Fruit fly (Drosophila melanogaster) whole organism, embryonic: ENCODE results near the gene CG15170.

Source experiments
- Atf3 ChIP-seq: fragments of 200-800 bp; sonication (Bioruptor generic); optimal IDR thresholded peaks from 3 replicates; lab custom pipeline; 2016; ENCODE audit warnings: missing biosample characterization, missing genetic modification characterization
- CG10209 ChIP-seq: fragments of 200-800 bp; sonication (Bioruptor generic); optimal IDR thresholded peaks from 3 replicates; lab custom pipeline; 2017; ENCODE audit warnings: missing biosample characterization, mild to moderate bottlenecking, missing genetic modification characterization, missing genetic modification reagents
- CG10543 ChIP-seq: fragments of 200-800 bp; sonication (Bioruptor generic); optimal IDR thresholded peaks from 3 replicates; lab custom pipeline; 2017; ENCODE audit warnings: missing biosample characterization, mild to moderate bottlenecking, missing genetic modification characterization, moderate library complexity
- CG10565 ChIP-seq: fragments of 200-800 bp; sonication (Bioruptor generic); optimal IDR thresholded peaks from 3 replicates; lab custom pipeline; 2016; ENCODE audit warnings: missing biosample characterization, mild to moderate bottlenecking, missing genetic modification characterization
- CG11696 ChIP-seq: fragments of 200-800 bp; sonication (Bioruptor generic); IDR thresholded peaks from 2 replicates; pipeline ENCODE4 v1.3.6; 2022; ENCODE audit warnings: missing biosample characterization, missing genetic modification characterization
- CG14667 ChIP-seq: fragments of 200-800 bp; sonication (Bioruptor generic); IDR thresholded peaks from 2 replicates; pipeline ENCODE4 v1.3.6; 2022; ENCODE audit warnings: missing biosample characterization, missing genetic modification characterization
- CG17802 ChIP-seq: fragments of 200-800 bp; sonication (Bioruptor generic); optimal IDR thresholded peaks from 2 replicates; lab custom pipeline; 2018; ENCODE audit warnings: missing biosample characterization, mild to moderate bottlenecking, missing genetic modification characterization, moderate library complexity
- CG18262 ChIP-seq: fragments of 200-800 bp; optimal IDR thresholded peaks from 3 replicates; lab custom pipeline; 2019; ENCODE audit warnings: missing biosample characterization, mild to moderate bottlenecking, missing genetic modification characterization, moderate library complexity
- CG2678 ChIP-seq: fragments of 200-800 bp; sonication (Bioruptor generic); optimal IDR thresholded peaks from 3 replicates; lab custom pipeline; 2019; ENCODE audit warnings: missing biosample characterization, mild to moderate bottlenecking, missing genetic modification characterization, moderate library complexity
- CG30431 ChIP-seq: fragments of 200-800 bp; sonication (Bioruptor generic); optimal IDR thresholded peaks from 2 replicates; lab custom pipeline; 2017; ENCODE audit warnings: missing biosample characterization, missing genetic modification characterization
- CG3726 ChIP-seq: fragments of 200-800 bp; sonication (Bioruptor generic); IDR thresholded peaks from 3 replicates; pipeline ENCODE4, ENCODE4 v1.3.6; 2022; ENCODE audit warnings: missing biosample characterization, missing genetic modification characterization
- CG42726 ChIP-seq: fragments of 200-800 bp; sonication (Bioruptor generic); IDR thresholded peaks from 2 replicates; pipeline ENCODE4 v1.3.6; 2022; ENCODE audit warnings: missing biosample characterization, missing genetic modification characterization; ENCODE audit not compliant: partially characterized antibody
- CG4404 ChIP-seq: fragments of 200-800 bp; sonication (Bioruptor generic); IDR thresholded peaks from 2 replicates; pipeline ENCODE4 v1.3.6; 2022; ENCODE audit warnings: missing biosample characterization, missing genetic modification characterization
- CG4707 ChIP-seq: fragments of 200-800 bp; sonication (Bioruptor generic); optimal IDR thresholded peaks from 2 replicates; lab custom pipeline; 2018; ENCODE audit warnings: missing biosample characterization, mild to moderate bottlenecking, missing genetic modification characterization, moderate library complexity
- CG5180 ChIP-seq: fragments of 200-800 bp; sonication (Bioruptor generic); optimal IDR thresholded peaks from 3 replicates; lab custom pipeline; 2017; ENCODE audit warnings: missing biosample characterization, missing genetic modification characterization, mild to moderate bottlenecking, moderate library complexity, missing genetic modification reagents
- CG5245 ChIP-seq: fragments of 200-800 bp; sonication (Bioruptor generic); optimal IDR thresholded peaks from 3 replicates; lab custom pipeline; 2016; ENCODE audit warnings: missing biosample characterization, missing genetic modification characterization
- CG7357 ChIP-seq: fragments of 200-800 bp; sonication (Bioruptor generic); IDR thresholded peaks from 3 replicates; pipeline ENCODE4 v1.3.6; 2022; ENCODE audit warnings: missing biosample characterization, missing genetic modification characterization
- CG7786 ChIP-seq: fragments of 200-800 bp; sonication (Bioruptor generic); optimal IDR thresholded peaks from 2 replicates; lab custom pipeline; 2016; ENCODE audit warnings: missing biosample characterization, missing genetic modification characterization
- CG7839 ChIP-seq: fragments of 200-800 bp; sonication (Bioruptor generic); optimal IDR thresholded peaks from 3 replicates; lab custom pipeline; 2018; ENCODE audit warnings: missing biosample characterization, mild to moderate bottlenecking, missing genetic modification characterization, moderate library complexity
- CG9727 ChIP-seq: fragments of 200-800 bp; sonication (Bioruptor generic); optimal IDR thresholded peaks from 3 replicates; lab custom pipeline; 2017; ENCODE audit warnings: missing biosample characterization, mild to moderate bottlenecking, missing genetic modification characterization
- CG9817 ChIP-seq: fragments of 200-800 bp; sonication (Bioruptor generic); optimal IDR thresholded peaks from 2 replicates; lab custom pipeline; 2018; ENCODE audit warnings: missing biosample characterization, mild to moderate bottlenecking, missing genetic modification characterization, moderate library complexity
- CG9932 ChIP-seq: fragments of 200-800 bp; sonication (Bioruptor generic); IDR thresholded peaks from 2 replicates; pipeline ENCODE4 v1.3.6; 2022; ENCODE audit warnings: missing biosample characterization, missing genetic modification characterization
- Dad ChIP-seq: fragments of 200-800 bp; sonication (Bioruptor generic); optimal IDR thresholded peaks from 3 replicates; lab custom pipeline; 2016; ENCODE audit warnings: missing biosample characterization, missing genetic modification characterization
- Dip2 ChIP-seq: fragments of 200-800 bp; sonication (Bioruptor generic); IDR thresholded peaks from 2 replicates; pipeline ENCODE4 v1.3.6; 2022; ENCODE audit warnings: missing biosample characterization, missing genetic modification characterization
- Eip74EF ChIP-seq, 2 experiments: fragments of 200-800 bp in 1 of 2; fragments of >200 bp in 1 of 2; sonication (Bioruptor generic) in 1 of 2; optimal IDR thresholded peaks; 2 replicates each; lab custom pipeline; 2017 to 2019; ENCODE audit warnings: missing biosample characterization in 2 of 2, missing genetic modification characterization in 2 of 2, mild to moderate bottlenecking in 1 of 2, moderate library complexity in 1 of 2
- Fer1 ChIP-seq: fragments of 200-800 bp; sonication (Bioruptor generic); optimal IDR thresholded peaks from 2 replicates; lab custom pipeline; 2017; ENCODE audit warnings: missing biosample characterization, mild to moderate bottlenecking, missing genetic modification characterization
- Gsc ChIP-seq: fragments of 200-800 bp; sonication (Bioruptor generic); IDR thresholded peaks from 2 replicates; pipeline ENCODE4 v1.3.6; 2022; ENCODE audit warnings: missing biosample characterization, missing genetic modification characterization
- H2.0 ChIP-seq: fragments of 200-800 bp; sonication (Bioruptor generic); IDR thresholded peaks from 2 replicates; pipeline ENCODE4 v1.3.6; 2022; ENCODE audit warnings: missing biosample characterization, missing genetic modification characterization
- HmgD ChIP-seq: fragments of 200-800 bp; sonication (Bioruptor generic); optimal IDR thresholded peaks from 3 replicates; lab custom pipeline; 2016; ENCODE audit warnings: missing biosample characterization, missing genetic modification characterization
- Lpt ChIP-seq: fragments of >200 bp; optimal IDR thresholded peaks from 2 replicates; lab custom pipeline; 2018; ENCODE audit warnings: missing biosample characterization, missing genetic modification characterization
- Med ChIP-seq: fragments of 200-800 bp; sonication (Bioruptor generic); peaks from one replicate; lab custom pipeline; 2016; ENCODE audit warnings: missing biosample characterization, missing genetic modification characterization, mild to moderate bottlenecking, inconsistent platforms, moderate library complexity
- Meics ChIP-seq: fragments of 200-800 bp; sonication (Bioruptor generic); optimal IDR thresholded peaks from 2 replicates; lab custom pipeline; 2017; ENCODE audit warnings: missing biosample characterization, mild to moderate bottlenecking, missing genetic modification characterization
- NC2β ChIP-seq: fragments of 200-800 bp; sonication (Bioruptor generic); optimal IDR thresholded peaks from 2 replicates; lab custom pipeline; 2016; ENCODE audit warnings: missing biosample characterization, missing genetic modification characterization
- Nf-YC ChIP-seq: fragments of 200-800 bp; optimal IDR thresholded peaks from 3 replicates; lab custom pipeline; 2019; ENCODE audit warnings: missing biosample characterization, mild to moderate bottlenecking, missing genetic modification characterization, moderate library complexity
- NfI ChIP-seq: fragments of 200-800 bp; sonication (Bioruptor generic); optimal IDR thresholded peaks from 3 replicates; lab custom pipeline; 2018; ENCODE audit warnings: missing biosample characterization, mild to moderate bottlenecking, missing genetic modification characterization, moderate library complexity
- Oli ChIP-seq: fragments of 200-800 bp; sonication (Bioruptor generic); optimal IDR thresholded peaks from 2 replicates; lab custom pipeline; 2018; ENCODE audit warnings: missing biosample characterization, mild to moderate bottlenecking, missing genetic modification characterization, moderate library complexity
- ac ChIP-seq: fragments of 200-800 bp; sonication (Bioruptor generic); optimal IDR thresholded peaks from 3 replicates; lab custom pipeline; 2017; ENCODE audit warnings: missing biosample characterization, mild to moderate bottlenecking, missing genetic modification characterization
- bbx ChIP-seq: fragments of 200-800 bp; sonication (Bioruptor generic); IDR thresholded peaks from 2 replicates; pipeline ENCODE4 v1.3.6; 2022; ENCODE audit warnings: missing biosample characterization, missing genetic modification characterization; ENCODE audit not compliant: partially characterized antibody
- btn ChIP-seq: fragments of 200-800 bp; sonication (Bioruptor generic); optimal IDR thresholded peaks from 2 replicates; lab custom pipeline; 2016; ENCODE audit warnings: missing biosample characterization, missing genetic modification characterization
- crol ChIP-seq: fragments of 200-800 bp; sonication (Bioruptor generic); IDR thresholded peaks from 2 replicates; pipeline ENCODE4 v1.3.6; 2022; ENCODE audit warnings: missing biosample characterization, missing genetic modification characterization
- dpn ChIP-seq, 2 experiments: fragments of 200-800 bp; sonication (Bioruptor generic); optimal IDR thresholded peaks; 3 replicates each; lab custom pipeline; 2016; ENCODE audit warnings: missing biosample characterization in 2 of 2, missing genetic modification characterization in 2 of 2
- dysf ChIP-seq: fragments of 200-800 bp; sonication (Bioruptor generic); IDR thresholded peaks from 3 replicates; pipeline ENCODE4 v1.3.6; 2022; ENCODE audit warnings: missing biosample characterization, missing genetic modification characterization
- esg ChIP-seq: fragments of 200-800 bp; sonication (Bioruptor generic); conservative IDR thresholded peaks from 2 replicates; pipeline ENCODE4 v1.3.6; 2022; ENCODE audit warnings: missing biosample characterization, missing genetic modification characterization
- grn ChIP-seq: fragments of 200-800 bp; sonication (Bioruptor generic); optimal IDR thresholded peaks from 3 replicates; lab custom pipeline; 2017; ENCODE audit warnings: missing biosample characterization, missing genetic modification characterization
- hb ChIP-seq: fragments of 200-800 bp; sonication (Bioruptor generic); IDR thresholded peaks from 3 replicates; pipeline ENCODE4 v1.3.6; 2022; ENCODE audit warnings: missing biosample characterization, missing genetic modification characterization; ENCODE audit not compliant: partially characterized antibody
- nom ChIP-seq: fragments of 200-800 bp; sonication (Bioruptor generic); optimal IDR thresholded peaks from 2 replicates; lab custom pipeline; 2017; ENCODE audit warnings: missing biosample characterization, missing genetic modification characterization, mild to moderate bottlenecking, moderate library complexity, missing genetic modification reagents
- otp ChIP-seq: fragments of 200-800 bp; sonication (Bioruptor generic); IDR thresholded peaks from 3 replicates; pipeline ENCODE4, ENCODE4 v1.3.6; 2022; ENCODE audit warnings: missing biosample characterization, missing genetic modification characterization
- row ChIP-seq: fragments of 200-800 bp; sonication (Bioruptor generic); IDR thresholded peaks from 3 replicates; pipeline ENCODE4 v1.3.6; 2022; ENCODE audit warnings: missing biosample characterization, missing genetic modification characterization
- seq ChIP-seq: fragments of 200-800 bp; sonication (Bioruptor generic); IDR thresholded peaks from 2 replicates; pipeline ENCODE4 v1.3.6; 2022; ENCODE audit warnings: missing biosample characterization, missing genetic modification characterization
- sim ChIP-seq: fragments of 200-800 bp; sonication (Bioruptor generic); IDR thresholded peaks from 2 replicates; pipeline ENCODE4 v1.3.6; 2022; ENCODE audit warnings: missing biosample characterization, missing genetic modification characterization
- wor ChIP-seq: fragments of 200-800 bp; sonication (Bioruptor generic); IDR thresholded peaks from 2 replicates; pipeline ENCODE4 v1.3.6; 2022; ENCODE audit warnings: missing biosample characterization, missing genetic modification characterization

CG15170 gene

dm6 chr2L:19036105-19036714, 46.2 kb upstream of the CG15170 start (continued):
- TF ChIP-seq CG30431 (GFP tag; lab: Kevin White, UChicago) = no peak
- TF ChIP-seq Nf-YC (tag; lab: Kevin White, UChicago) = no peak
- no peak for TF ChIP-seq Dad
- no peak for TF ChIP-seq CG5245 (GFP tag; lab: Kevin White, UChicago)
- TF ChIP-seq CG2678 = peak; percentile 58
- TF ChIP-seq CG5180 (GFP tag; lab: Kevin White, UChicago) = no peak
- no peak for TF ChIP-seq CG7786
- TF ChIP-seq CG4404 = no peak
- no peak for TF ChIP-seq HmgD
- TF ChIP-seq ac (GFP tag; lab: Kevin White, UChicago) = no peak
- peak; percentile 79 for TF ChIP-seq CG10543 (GFP tag; lab: Kevin White, UChicago)
- TF ChIP-seq dpn (GFP tag; optimal IDR thresholded peaks at IDR 0.05; lab: Kevin White, UChicago) = peak in 1 of 2 experiments; percentile 8
- 0 out of 2 replicates have a peak, but pooled peaks have one; percentile 14 for TF ChIP-seq bbx (GFP tag; lab: Robert Waterston, UW)
- no peak for TF ChIP-seq btn (GFP tag; lab: Kevin White, UChicago)
- peak; percentile 90 for TF ChIP-seq crol
- TF ChIP-seq NfI = peak; percentile 3
- TF ChIP-seq CG14667 = no peak
- TF ChIP-seq H2.0 (GFP tag; lab: Robert Waterston, UW) = no peak
- TF ChIP-seq NC2β (GFP tag; lab: Kevin White, UChicago) = no peak
- no peak for TF ChIP-seq esg (GFP tag; lab: Robert Waterston, UW)
- no peak for TF ChIP-seq dysf (GFP tag; lab: Robert Waterston, UW)
- TF ChIP-seq hb (GFP tag; lab: Robert Waterston, UW) = no peak
- no peak for TF ChIP-seq nom (GFP tag; lab: Kevin White, UChicago)
- TF ChIP-seq Eip74EF (GFP tag; optimal IDR thresholded peaks at IDR 0.05; lab: Kevin White, UChicago) = peak in 1 of 2 experiments; percentile 1
- no peak for TF ChIP-seq CG11696 (GFP tag; lab: Robert Waterston, UW)
- peak; percentile 15 for TF ChIP-seq CG10209 (GFP tag; lab: Kevin White, UChicago)
- peak; percentile 18 for TF ChIP-seq CG18262 (tag; lab: Kevin White, UChicago)
- no peak for TF ChIP-seq Lpt (GFP tag; lab: Kevin White, UChicago)
- no peak for TF ChIP-seq grn (GFP tag; lab: Kevin White, UChicago)
- no peak for TF ChIP-seq Atf3 (GFP tag; lab: Kevin White, UChicago)
- TF ChIP-seq CG9727 = peak; percentile 22
- TF ChIP-seq sim (GFP tag; lab: Robert Waterston, UW) = no peak
- TF ChIP-seq Meics (GFP tag; lab: Kevin White, UChicago) = peak; percentile 41
- peak; percentile 48 for TF ChIP-seq Med (GFP tag; lab: Kevin White, UChicago)
- TF ChIP-seq row = peak; percentile 33; the same call in 1 of the 3 replicates
- no peak for TF ChIP-seq Dip2
- no peak for TF ChIP-seq wor
- TF ChIP-seq Gsc (GFP tag; lab: Robert Waterston, UW) = no peak
- TF ChIP-seq CG3726 = no peak
- no peak for TF ChIP-seq CG17802
- TF ChIP-seq CG42726 (GFP tag; lab: Robert Waterston, UW) = no peak
- no peak for TF ChIP-seq CG4707 (GFP tag; lab: Kevin White, UChicago)
- no peak for TF ChIP-seq seq (GFP tag; lab: Robert Waterston, UW)
- TF ChIP-seq otp (GFP tag; lab: Robert Waterston, UW) = no peak
- no peak for TF ChIP-seq CG10565 (GFP tag; lab: Kevin White, UChicago)
- no peak for TF ChIP-seq CG9932 (GFP tag; lab: Robert Waterston, UW)
- peak; percentile 19 for TF ChIP-seq Oli (tag; lab: Kevin White, UChicago)
- peak; percentile 10 for TF ChIP-seq Fer1
- peak; percentile 25 for TF ChIP-seq CG7839 (tag; lab: Kevin White, UChicago)
- no peak for TF ChIP-seq CG7357
- TF ChIP-seq CG9817 (tag; lab: Kevin White, UChicago) = no peak
